Fruit fly (Drosophila melanogaster): Measurements from ENCODE around the gene CG5986.

DNA sequence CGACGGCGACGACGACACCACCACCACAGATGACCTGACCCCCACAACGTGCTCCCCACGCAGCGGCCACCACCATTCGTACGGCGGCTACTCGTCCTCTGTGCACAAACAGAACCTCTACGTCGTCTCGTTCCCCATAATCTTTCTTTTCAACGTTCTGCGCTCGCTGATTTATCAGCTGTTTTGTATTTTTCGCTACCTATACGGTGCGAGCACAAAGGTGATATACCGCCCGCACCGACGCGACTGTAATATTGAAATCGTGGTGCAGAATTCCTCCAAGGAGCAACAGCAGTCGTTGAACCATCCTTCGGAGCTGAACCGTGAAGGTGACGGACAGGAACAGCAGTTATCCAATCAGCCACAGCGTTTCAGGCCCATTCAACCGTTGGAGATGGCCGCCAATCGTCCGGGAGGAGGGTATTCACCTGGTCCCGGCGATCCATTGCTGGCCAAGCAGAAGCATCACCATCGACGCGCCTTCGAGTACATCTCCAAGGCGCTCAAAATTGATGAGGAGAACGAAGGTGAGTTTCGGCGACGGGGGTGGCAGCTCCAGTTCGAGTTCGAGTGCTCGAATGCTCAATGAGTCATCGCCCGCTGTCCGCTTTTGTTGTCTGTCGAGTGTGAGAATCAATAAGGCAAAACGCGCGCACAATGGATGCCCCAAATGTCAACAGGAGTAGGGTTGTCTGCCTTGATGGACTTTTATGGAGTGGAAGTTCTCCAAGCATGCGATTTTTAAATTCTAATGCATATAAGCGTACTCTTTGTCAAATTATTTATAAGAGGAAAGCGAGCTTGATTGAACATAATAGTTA, 8.6 kb upstream of the CG5986 start, which contains the start of gene Miro:
- TF ChIP-seq Dll (optimal IDR thresholded peaks at IDR 0.05), result no peak
- TF ChIP-seq pan (optimal IDR thresholded peaks at IDR 0.05), result no peak
- TF ChIP-seq psq (optimal IDR thresholded peaks at IDR 0.05), result no peak
